Fruit fly (Drosophila melanogaster): ENCODE measurements around the gene Alms1b.

Gene Alms1b

DNA sequence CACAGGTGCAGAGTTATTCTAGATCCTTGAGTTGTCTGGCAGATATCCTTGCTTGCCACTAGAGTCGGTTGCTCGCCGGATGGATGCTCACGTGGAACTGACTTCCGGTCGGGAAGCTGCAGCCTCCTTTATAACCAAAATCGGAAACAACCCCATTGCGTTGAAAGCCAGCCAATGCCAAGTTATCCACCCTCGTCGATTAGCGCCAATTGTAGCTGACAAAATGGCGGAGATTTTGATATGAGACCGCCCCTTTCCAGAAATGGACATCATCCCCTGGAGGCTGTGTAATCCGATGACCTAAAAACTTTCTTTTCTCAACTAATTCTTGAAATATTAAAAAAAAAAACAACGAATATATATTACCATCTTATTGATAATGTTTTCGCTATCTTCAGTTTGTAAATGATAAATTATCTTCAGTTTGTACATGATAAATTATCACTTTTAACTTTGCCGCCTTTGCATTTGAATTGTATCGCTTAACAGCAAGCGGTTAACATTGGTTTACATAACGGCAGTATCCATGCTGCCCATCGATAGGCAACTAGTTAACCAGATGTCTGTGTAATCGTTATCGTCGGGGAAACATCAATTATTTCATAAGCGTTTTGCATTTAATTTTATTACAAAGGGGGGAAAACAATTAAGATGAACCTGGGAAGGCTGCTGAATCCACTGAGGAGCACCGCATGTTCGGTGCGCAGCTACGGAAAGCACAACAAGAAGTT lies 16.7 kb upstream of the Alms1b start, which contains the start of the genes HLH4C and mRpL30 (continued):
- TF ChIP-seq zen (tag; optimal IDR thresholded peaks at IDR 0.05) (no peak), crc (GFP tag; optimal IDR thresholded peaks at IDR 0.05) (no peak), C15 (GFP tag; IDR thresholded peaks at IDR 0.05) (no peak), CG8281 (tag; optimal IDR thresholded peaks at IDR 0.05) (no peak)

DNA sequence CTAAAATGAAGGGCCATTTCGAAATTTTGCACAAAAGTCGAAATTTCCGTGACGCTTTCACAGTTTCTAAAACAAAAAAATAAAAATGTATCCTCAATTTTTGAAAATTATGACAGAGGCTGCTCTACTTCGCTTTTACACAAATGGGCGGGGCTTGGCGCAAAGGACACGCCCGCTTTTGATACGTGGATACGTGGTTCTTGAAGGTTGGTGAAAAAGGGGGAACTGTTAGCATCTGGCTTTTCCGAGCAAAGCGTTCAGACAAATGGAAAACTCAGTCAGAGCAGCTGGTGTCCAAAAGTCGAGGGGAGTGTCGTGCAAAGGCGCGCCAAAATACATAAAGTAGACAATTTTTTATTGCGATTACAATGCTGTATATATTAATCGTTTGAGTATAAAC lies 14.0 kb upstream of the Alms1b start, which contains the start of gene CG3062:
TSS of gene CG3062 (minus strand) at position 101 of the 400 bp plus-strand sequence.
- no peak for TF ChIP-seq MBD-R2 (GFP tag; IDR thresholded peaks at IDR 0.05)
- no peak for TF ChIP-seq CG4854 (GFP tag; optimal IDR thresholded peaks at IDR 0.05)
- no peak for TF ChIP-seq sob (GFP tag; IDR thresholded peaks at IDR 0.05)
- no peak for TF ChIP-seq slp2 (GFP tag; optimal IDR thresholded peaks at IDR 0.05)
- no peak for TF ChIP-seq zf30C (GFP tag; optimal IDR thresholded peaks at IDR 0.05)

DNA sequence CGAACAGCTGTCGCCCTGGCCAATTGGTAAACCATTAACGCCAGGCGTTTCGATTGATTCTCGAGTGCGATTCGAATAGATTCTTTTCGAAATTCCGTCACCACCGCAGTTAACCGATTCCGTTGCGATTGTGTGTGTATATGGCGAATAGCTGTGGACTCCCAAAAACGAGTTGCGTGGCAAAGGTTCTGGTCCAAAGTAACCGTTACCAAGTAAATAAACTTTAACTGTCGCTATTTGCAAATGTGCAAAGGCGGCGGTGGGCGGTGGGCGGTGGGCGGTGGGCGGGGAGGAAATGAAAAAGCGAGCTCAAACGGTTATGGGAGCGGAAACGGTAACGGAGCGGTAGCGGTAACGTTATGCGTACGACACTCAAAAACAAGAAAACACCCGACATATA lies 13.2 kb upstream of the Alms1b start, which contains the start of gene CG3081:
TSS of gene CG3081 (minus strand) at position 101 of the 400 bp plus-strand sequence.
- no peak for TF ChIP-seq bowl (GFP tag; IDR thresholded peaks at IDR 0.05)
- no peak for TF ChIP-seq CG7271 (tag; optimal IDR thresholded peaks at IDR 0.05)
- no peak for TF ChIP-seq CG2199 (GFP tag; IDR thresholded peaks at IDR 0.05)
- no peak for TF ChIP-seq lbe (GFP tag; optimal IDR thresholded peaks at IDR 0.05)
- TF ChIP-seq CG15601 (tag; optimal IDR thresholded peaks at IDR 0.05), result no peak
- no peak for TF ChIP-seq Taf1 (GFP tag; IDR thresholded peaks at IDR 0.05)
- no peak for TF ChIP-seq HLH4C (GFP tag; IDR thresholded peaks at IDR 0.05; ENCODE audit: partially characterized antibody)
- TF ChIP-seq sima (GFP tag; optimal IDR thresholded peaks at IDR 0.05), result no peak
- no peak for TF ChIP-seq Asciz (GFP tag; optimal IDR thresholded peaks at IDR 0.05)
- no peak for TF ChIP-seq CG6654 (GFP tag; optimal IDR thresholded peaks at IDR 0.05)
- no peak for TF ChIP-seq CoRest (tag; optimal IDR thresholded peaks at IDR 0.05)
- TF ChIP-seq Fer1 (GFP tag; optimal IDR thresholded peaks at IDR 0.05), result no peak
- TF ChIP-seq amos (GFP tag; IDR thresholded peaks at IDR 0.05; ENCODE audit: partially characterized antibody), result no peak
- no peak for TF ChIP-seq CG2678 (tag; optimal IDR thresholded peaks at IDR 0.05)

DNA sequence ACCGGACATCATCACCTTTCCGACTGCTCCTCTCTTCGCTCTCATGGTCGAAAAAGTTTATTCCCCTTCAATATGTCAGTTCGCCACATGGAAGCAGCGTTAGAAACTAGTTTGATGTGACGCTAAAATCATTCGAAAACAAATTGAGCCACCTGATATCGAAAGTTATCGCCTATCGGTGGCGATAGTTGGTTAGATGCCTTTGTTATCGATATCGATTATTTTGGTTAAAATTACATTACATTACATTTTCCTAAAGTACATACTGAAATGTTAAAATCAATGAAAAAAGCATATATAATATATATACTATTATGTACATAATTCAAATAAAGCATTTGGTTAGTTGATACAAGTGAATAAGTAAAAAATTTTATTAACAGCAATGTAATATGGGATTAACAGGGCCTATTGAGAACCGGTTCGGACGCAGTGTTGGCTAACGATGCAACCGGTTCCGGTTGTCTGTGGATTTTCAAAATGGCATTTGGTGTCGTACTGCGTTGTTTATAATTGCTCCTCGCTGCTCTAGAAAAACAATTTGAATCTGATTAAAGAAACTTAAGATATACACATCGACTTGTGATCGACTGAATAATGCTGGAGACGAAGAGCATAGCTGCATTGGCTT lies 5.2 kb upstream of the Alms1b start, which contains the start of the genes Alms1a and pon:
TSS of gene Alms1a (minus strand) at position 149 of the 631 bp plus-strand sequence.
TSS of gene pon (plus strand) at position 463 of the 631 bp plus-strand sequence.
- TF ChIP-seq CG14710 (tag; optimal IDR thresholded peaks at IDR 0.05), result peak; percentile 37
- no peak for TF ChIP-seq zen (tag; optimal IDR thresholded peaks at IDR 0.05)
- TF ChIP-seq CG4730 (GFP tag; IDR thresholded peaks at IDR 0.05), result no peak
- peak; percentile 35 for TF ChIP-seq CG2116 (GFP tag; optimal IDR thresholded peaks at IDR 0.05)
- TF ChIP-seq zen2 (GFP tag; IDR thresholded peaks at IDR 0.05; ENCODE audit: partially characterized antibody), result peak; percentile 89
- peak; percentile 17 for TF ChIP-seq trem (tag; optimal IDR thresholded peaks at IDR 0.05)
- TF ChIP-seq E2f2 (GFP tag; IDR thresholded peaks at IDR 0.05), result peak; percentile 76
- no peak for TF ChIP-seq ro (GFP tag; IDR thresholded peaks at IDR 0.05)
- TF ChIP-seq phol (tag; optimal IDR thresholded peaks at IDR 0.05), result peak; percentile 79
- TF ChIP-seq CG34224 (GFP tag; IDR thresholded peaks at IDR 0.05; ENCODE audit: partially characterized antibody), result peak; percentile 95
- peak; percentile 33 for TF ChIP-seq Nf-YC (tag; optimal IDR thresholded peaks at IDR 0.05)
- TF ChIP-seq nerfin-2 (GFP tag; IDR thresholded peaks at IDR 0.05; ENCODE audit: partially characterized antibody), result peak; percentile 97
- TF ChIP-seq CG2129 (GFP tag; IDR thresholded peaks at IDR 0.05; ENCODE audit: partially characterized antibody), result peak; percentile 38; the same call in 1 of the 2 replicates
- peak; percentile 23 for TF ChIP-seq Med (GFP tag)
- TF ChIP-seq CG7963 (GFP tag; IDR thresholded peaks at IDR 0.05; ENCODE audit: partially characterized antibody), result peak; percentile 96
- peak; percentile 83 for TF ChIP-seq Bgb (GFP tag; IDR thresholded peaks at IDR 0.05; ENCODE audit: partially characterized antibody)
- TF ChIP-seq CG10147 (GFP tag; optimal IDR thresholded peaks at IDR 0.05), result no peak
- peak; percentile 100 for TF ChIP-seq HLH4C (GFP tag; IDR thresholded peaks at IDR 0.05; ENCODE audit: partially characterized antibody)
- TF ChIP-seq bbx (GFP tag; IDR thresholded peaks at IDR 0.05; ENCODE audit: partially characterized antibody), result peak; percentile 94
- TF ChIP-seq inv (GFP tag; IDR thresholded peaks at IDR 0.05; ENCODE audit: partially characterized antibody), result peak; percentile 60
- no peak for TF ChIP-seq B-H1 (GFP tag; IDR thresholded peaks at IDR 0.05)
- TF ChIP-seq onecut (GFP tag; IDR thresholded peaks at IDR 0.05), result no peak
